Worm (Caenorhabditis elegans): ENCODE data around the gene F45C12.17.

DNA sequence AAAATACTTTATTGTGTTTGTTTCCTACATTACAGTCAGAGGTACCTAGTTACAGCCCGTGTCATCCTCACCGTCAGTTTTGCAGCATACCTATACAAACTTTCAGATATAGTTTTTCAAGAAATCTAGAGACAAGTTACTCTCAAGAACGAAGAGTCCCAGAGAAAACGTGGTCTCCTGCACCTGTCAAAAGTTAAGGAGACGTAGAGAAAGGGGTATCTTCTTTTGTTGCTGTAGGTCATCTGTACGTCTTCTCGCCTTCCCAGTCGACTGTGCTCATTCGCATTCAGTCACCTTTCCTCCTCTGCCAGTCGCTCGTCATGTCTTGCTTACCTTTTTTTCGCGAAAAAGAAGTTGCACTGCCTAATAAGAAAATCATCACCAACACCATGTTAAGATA, 35.7 kb downstream of the F45C12.17 start, which contains the start of gene F36H5.4:
- TF ChIP-seq ets-4 (tag; optimal IDR thresholded peaks at IDR 0.05) (no peak), pqm-1 (tag; optimal IDR thresholded peaks at IDR 0.05) (no peak), ama-1 (optimal IDR thresholded peaks at IDR 0.05) (no peak)

Data from whole organism, late embryonic.